In genomic region chrX:8681189-8681821, dm6 we compare ENCODE assay signal across 1 fruit fly cellular context.
TF ChIP-seq lines count a peak whose summit lies in the region.

TSS of gene CAH3 (plus strand) at chrX:8681252.

TF ChIP-seq in whole organism, embryonic, 481 proteins besides CTCF, POLR2A, EP300 and RAD21 (continued from another document):
- TF ChIP-seq phol (tag; optimal IDR thresholded peaks at IDR 0.05; lab: Kevin White, UChicago): peak; percentile 95
- peak; percentile 92 for TF ChIP-seq B-H2 (GFP tag; optimal IDR thresholded peaks at IDR 0.05; lab: Kevin White, UChicago)
- peak; percentile 92 for TF ChIP-seq CG1233 (GFP tag; optimal IDR thresholded peaks at IDR 0.05; lab: Kevin White, UChicago)
- TF ChIP-seq CG11504 (tag; optimal IDR thresholded peaks at IDR 0.05; lab: Kevin White, UChicago): peak; percentile 93
- peak; percentile 95 for TF ChIP-seq CG13775 (GFP tag; optimal IDR thresholded peaks at IDR 0.05; lab: Kevin White, UChicago)
- TF ChIP-seq CG18011 (GFP tag; optimal IDR thresholded peaks at IDR 0.05; lab: Kevin White, UChicago): peak; percentile 75
- TF ChIP-seq cato (GFP tag; optimal IDR thresholded peaks at IDR 0.05; lab: Kevin White, UChicago; ENCODE audit: borderline replicate concordance): peak; percentile 84
- peak; percentile 89 for TF ChIP-seq pnt (GFP tag; optimal IDR thresholded peaks at IDR 0.05; lab: Kevin White, UChicago)
- peak; percentile 90 for TF ChIP-seq ara (GFP tag; IDR thresholded peaks at IDR 0.05; lab: Robert Waterston, UW)
- peak; percentile 94 for TF ChIP-seq CG8388 (GFP tag; optimal IDR thresholded peaks at IDR 0.05; lab: Kevin White, UChicago)
- peak; percentile 80 for TF ChIP-seq bowl (GFP tag; IDR thresholded peaks at IDR 0.05; lab: Robert Waterston, UW)
- TF ChIP-seq org-1 (GFP tag; optimal IDR thresholded peaks at IDR 0.05; lab: Kevin White, UChicago): peak; percentile 90
- peak; percentile 92 for TF ChIP-seq CG1792 (GFP tag; optimal IDR thresholded peaks at IDR 0.05; lab: Kevin White, UChicago)
- 0 out of 3 replicates have a peak, but pooled peaks have one; percentile 18 for TF ChIP-seq z (GFP tag; IDR thresholded peaks at IDR 0.05; lab: Robert Waterston, UW)
- TF ChIP-seq lilli (GFP tag; optimal IDR thresholded peaks at IDR 0.05; lab: Kevin White, UChicago): peak; percentile 94
- TF ChIP-seq CG42726 (GFP tag; IDR thresholded peaks at IDR 0.05; lab: Robert Waterston, UW; ENCODE audit: partially characterized antibody): no peak; the same call in 1 of the 2 replicates
- TF ChIP-seq cwo (GFP tag; optimal IDR thresholded peaks at IDR 0.05; lab: Kevin White, UChicago): peak; percentile 88
- TF ChIP-seq CG6175 (GFP tag; IDR thresholded peaks at IDR 0.05; lab: Robert Waterston, UW): peak; percentile 80; the same call in 2 of the 3 replicates
- TF ChIP-seq ab (GFP tag; optimal IDR thresholded peaks at IDR 0.05; lab: Kevin White, UChicago): peak; percentile 87
- peak; percentile 86; the same call in 1 of the 2 replicates for TF ChIP-seq CG5953 (GFP tag; IDR thresholded peaks at IDR 0.05; lab: Robert Waterston, UW)
- TF ChIP-seq Oaz (GFP tag; IDR thresholded peaks at IDR 0.05; lab: Robert Waterston, UW): peak; percentile 86
- peak; percentile 79 for TF ChIP-seq CG10959 (GFP tag; IDR thresholded peaks at IDR 0.05; lab: Robert Waterston, UW)
- peak; percentile 77 for TF ChIP-seq Lhr (GFP tag; optimal IDR thresholded peaks at IDR 0.05; lab: Kevin White, UChicago)
- peak; percentile 89 for TF ChIP-seq CG6854 (GFP tag; optimal IDR thresholded peaks at IDR 0.05; lab: Kevin White, UChicago)
- peak; percentile 85 for TF ChIP-seq Nf-YB (GFP tag; optimal IDR thresholded peaks at IDR 0.05; lab: Kevin White, UChicago)
- TF ChIP-seq D19B (GFP tag; optimal IDR thresholded peaks at IDR 0.05; lab: Kevin White, UChicago): peak; percentile 86
- TF ChIP-seq luna (GFP tag; optimal IDR thresholded peaks at IDR 0.05; lab: Kevin White, UChicago): peak; percentile 46
- TF ChIP-seq jigr1 (GFP tag; IDR thresholded peaks at IDR 0.05; lab: Robert Waterston, UW): peak; percentile 60; the same call in 1 of the 3 replicates
- TF ChIP-seq CG32532 (GFP tag; IDR thresholded peaks at IDR 0.05; lab: Robert Waterston, UW): peak; percentile 95
- TF ChIP-seq gcm (GFP tag; optimal IDR thresholded peaks at IDR 0.05; lab: Kevin White, UChicago): peak; percentile 93
- peak; percentile 95 for TF ChIP-seq ems (GFP tag; optimal IDR thresholded peaks at IDR 0.05; lab: Kevin White, UChicago)
- peak; percentile 91 for TF ChIP-seq CG15601 (tag; optimal IDR thresholded peaks at IDR 0.05; lab: Kevin White, UChicago)
- peak; percentile 96 for TF ChIP-seq zfh1 (GFP tag; IDR thresholded peaks at IDR 0.05; lab: Robert Waterston, UW)
- TF ChIP-seq ci (GFP tag; IDR thresholded peaks at IDR 0.05; lab: Robert Waterston, UW): peak; percentile 97
- TF ChIP-seq HLH4C (GFP tag; IDR thresholded peaks at IDR 0.05; lab: Robert Waterston, UW; ENCODE audit: partially characterized antibody): 0 out of 3 replicates have a peak, but pooled peaks have one; percentile 37
- no peak for TF ChIP-seq CG7963 (GFP tag; IDR thresholded peaks at IDR 0.05; lab: Robert Waterston, UW; ENCODE audit: partially characterized antibody)
- peak; percentile 93 for TF ChIP-seq mam (GFP tag; optimal IDR thresholded peaks at IDR 0.05; lab: Kevin White, UChicago)
- peak; percentile 83 for TF ChIP-seq Aef1 (GFP tag; IDR thresholded peaks at IDR 0.05; lab: Robert Waterston, UW)
